Fruit fly (Drosophila melanogaster) whole organism, pupa: ENCODE results near the gene CG5334.
A peak's percentile ranks its signal among the peaks of the same experiment; 100 is the strongest.

Experiments
- CG10348 ChIP-seq: fragments of 200-800 bp; sonication (Bioruptor generic); IDR thresholded peaks from 2 replicates; pipeline ENCODE4 v1.3.6; 2022; ENCODE audit warnings: missing biosample characterization, missing genetic modification characterization
- CG12605 ChIP-seq: fragments of 200-800 bp; sonication (Bioruptor generic); IDR thresholded peaks from 2 replicates; pipeline ENCODE4 v1.3.6; 2022; ENCODE audit warnings: missing biosample characterization, missing genetic modification characterization
- CG13204 ChIP-seq: fragments of 200-800 bp; sonication (Bioruptor generic); optimal IDR thresholded peaks from 2 replicates; lab custom pipeline; 2018; ENCODE audit warnings: missing biosample characterization, mild to moderate bottlenecking, missing genetic modification characterization, moderate library complexity
- CG14655 ChIP-seq: fragments of 200-800 bp; sonication (Bioruptor generic); optimal IDR thresholded peaks from 3 replicates; lab custom pipeline; 2017; ENCODE audit warnings: mild to moderate bottlenecking, missing biosample characterization, missing genetic modification reagents, missing genetic modification characterization
- CG15710 ChIP-seq: fragments of 200-800 bp; sonication (Bioruptor generic); optimal IDR thresholded peaks from 2 replicates; lab custom pipeline; 2018; ENCODE audit warnings: missing biosample characterization, mild to moderate bottlenecking, missing genetic modification characterization, moderate library complexity
- CG17806 ChIP-seq: fragments of 200-800 bp; sonication (Bioruptor generic); optimal IDR thresholded peaks from 2 replicates; lab custom pipeline; 2018; ENCODE audit warnings: missing biosample characterization, mild to moderate bottlenecking, missing genetic modification characterization, moderate library complexity
- CG32121 ChIP-seq: fragments of 200-800 bp; sonication (Bioruptor generic); IDR thresholded peaks from 2 replicates; pipeline ENCODE4 v1.3.6; 2022; ENCODE audit warnings: missing biosample characterization, missing genetic modification characterization
- CG34367 ChIP-seq: fragments of 200-800 bp; sonication (Bioruptor generic); optimal IDR thresholded peaks from 2 replicates; lab custom pipeline; 2018; ENCODE audit warnings: missing biosample characterization, mild to moderate bottlenecking, missing genetic modification characterization
- CG4496 ChIP-seq: fragments of 200-800 bp; sonication (Bioruptor generic); IDR thresholded peaks from 3 replicates; pipeline ENCODE4 v1.3.6; 2022; ENCODE audit warnings: missing biosample characterization, missing genetic modification characterization
- CG8159 ChIP-seq: fragments of 200-800 bp; sonication (Bioruptor generic); optimal IDR thresholded peaks from 3 replicates; lab custom pipeline; 2018; ENCODE audit warnings: missing biosample characterization, mild to moderate bottlenecking, missing genetic modification characterization, moderate library complexity
- CG8301 ChIP-seq: fragments of 200-800 bp; sonication (Bioruptor generic); optimal IDR thresholded peaks from 2 replicates; lab custom pipeline; 2018; ENCODE audit warnings: missing biosample characterization, mild to moderate bottlenecking, missing genetic modification characterization
- CG9948 ChIP-seq: fragments of 200-800 bp; sonication (Bioruptor generic); optimal IDR thresholded peaks from 2 replicates; lab custom pipeline; 2018; ENCODE audit warnings: missing biosample characterization, mild to moderate bottlenecking, missing genetic modification characterization, moderate library complexity
- D1 ChIP-seq: fragments of 200-800 bp; sonication (Bioruptor generic); optimal IDR thresholded peaks from 2 replicates; lab custom pipeline; 2018; ENCODE audit warnings: missing biosample characterization, mild to moderate bottlenecking, missing genetic modification characterization, moderate library complexity
- EcR ChIP-seq: fragments of 200-800 bp; sonication (Bioruptor generic); optimal IDR thresholded peaks from 3 replicates; lab custom pipeline; 2019; ENCODE audit warnings: missing biosample characterization, missing genetic modification characterization, mild to moderate bottlenecking, moderate library complexity, missing genetic modification reagents
- Ets98B ChIP-seq: fragments of 200-800 bp; sonication (Bioruptor generic); IDR thresholded peaks from 2 replicates; pipeline ENCODE4 v1.3.6; 2022; ENCODE audit warnings: missing biosample characterization, missing genetic modification characterization
- Pif1A ChIP-seq: fragments of 200-800 bp; sonication (Bioruptor generic); optimal IDR thresholded peaks from 3 replicates; lab custom pipeline; 2016; ENCODE audit warnings: missing biosample characterization, missing genetic modification characterization
- Pif1B ChIP-seq: fragments of 200-800 bp; sonication (Bioruptor generic); optimal IDR thresholded peaks from 3 replicates; lab custom pipeline; 2016; ENCODE audit warnings: missing biosample characterization, missing genetic modification characterization
- Snoo ChIP-seq: fragments of 200-800 bp; sonication (Bioruptor generic); optimal IDR thresholded peaks from 3 replicates; lab custom pipeline; 2017; ENCODE audit warnings: missing biosample characterization, mild to moderate bottlenecking, missing genetic modification characterization, inconsistent platforms
- fd96Ca ChIP-seq: fragments of 200-800 bp; sonication (Bioruptor generic); IDR thresholded peaks from 3 replicates; pipeline ENCODE4 v1.3.6; 2022; ENCODE audit warnings: missing biosample characterization, missing genetic modification characterization
- gl ChIP-seq: fragments of 200-800 bp; sonication (Bioruptor generic); optimal IDR thresholded peaks from 2 replicates; lab custom pipeline; 2018; ENCODE audit warnings: missing biosample characterization, mild to moderate bottlenecking, missing genetic modification characterization
- rn ChIP-seq: fragments of 200-800 bp; sonication (Bioruptor generic); IDR thresholded peaks from 2 replicates; pipeline ENCODE4 v1.3.6; 2022; ENCODE audit warnings: missing biosample characterization, missing genetic modification characterization

Gene CG5334

dm6 chrX:14750448-14750847 is 24.7 kb upstream of the CG5334 start:
- TF ChIP-seq CG12605 (GFP tag; lab: Robert Waterston, UW) (no peak), Snoo (tag; lab: Kevin White, UChicago) (peak; percentile 48), CG15710 (tag; lab: Kevin White, UChicago) (peak; percentile 47), Ets98B (GFP tag; lab: Robert Waterston, UW) (no peak), CG13204 (peak; percentile 3), CG8159 (tag; lab: Kevin White, UChicago) (peak; percentile 46), CG9948 (tag; lab: Kevin White, UChicago) (peak; percentile 7), rn (no peak), CG32121 (no peak), EcR (no peak), Pif1B (GFP tag; lab: Kevin White, UChicago) (peak; percentile 4), CG17806 (tag; lab: Kevin White, UChicago) (peak; percentile 47), CG10348 (no peak), CG8301 (tag; lab: Kevin White, UChicago) (no peak), Pif1A (GFP tag; lab: Kevin White, UChicago) (peak; percentile 24)
- TF ChIP-seq, all 21 proteins: peak for 8

dm6 chrX:14751162-14751561 is 23.9 kb upstream of the CG5334 start:
- TF ChIP-seq CG12605 (GFP tag; lab: Robert Waterston, UW): no peak
- TF ChIP-seq CG4496 (GFP tag; lab: Robert Waterston, UW): no peak
- TF ChIP-seq rn: no peak
- TF ChIP-seq CG8159 (tag; lab: Kevin White, UChicago): no peak
- no peak for TF ChIP-seq Pif1B (GFP tag; lab: Kevin White, UChicago)
- TF ChIP-seq CG17806 (tag; lab: Kevin White, UChicago): no peak

- TF ChIP-seq CG9948 (tag; lab: Kevin White, UChicago) (no peak), rn (no peak), CG15710 (tag; lab: Kevin White, UChicago) (no peak), CG32121 (no peak), CG34367 (no peak), gl (tag; lab: Kevin White, UChicago) (no peak), Pif1B (GFP tag; lab: Kevin White, UChicago) (no peak), CG14655 (GFP tag; lab: Kevin White, UChicago) (no peak), CG4496 (GFP tag; lab: Robert Waterston, UW) (no peak), CG12605 (GFP tag; lab: Robert Waterston, UW) (no peak), Snoo (tag; lab: Kevin White, UChicago) (no peak), CG17806 (tag; lab: Kevin White, UChicago) (no peak), fd96Ca (GFP tag; lab: Robert Waterston, UW) (no peak), D1 (tag; lab: Kevin White, UChicago) (no peak), CG13204 (no peak), CG8159 (tag; lab: Kevin White, UChicago) (no peak), Ets98B (GFP tag; lab: Robert Waterston, UW) (no peak), Pif1A (GFP tag; lab: Kevin White, UChicago) (no peak)
- TF ChIP-seq, all 21 proteins: peak for 0
Measured at dm6 chrX:14765024-14765423, 10.1 kb upstream of the CG5334 start.

dm6 chrX:14765737-14766253 is 9.3 kb upstream of the CG5334 start, which contains the start of gene CG15890:
Gene CG15890, minus strand, starts transcription at chrX:14765787.
- TF ChIP-seq D1 (tag; lab: Kevin White, UChicago): no peak

DNA sequence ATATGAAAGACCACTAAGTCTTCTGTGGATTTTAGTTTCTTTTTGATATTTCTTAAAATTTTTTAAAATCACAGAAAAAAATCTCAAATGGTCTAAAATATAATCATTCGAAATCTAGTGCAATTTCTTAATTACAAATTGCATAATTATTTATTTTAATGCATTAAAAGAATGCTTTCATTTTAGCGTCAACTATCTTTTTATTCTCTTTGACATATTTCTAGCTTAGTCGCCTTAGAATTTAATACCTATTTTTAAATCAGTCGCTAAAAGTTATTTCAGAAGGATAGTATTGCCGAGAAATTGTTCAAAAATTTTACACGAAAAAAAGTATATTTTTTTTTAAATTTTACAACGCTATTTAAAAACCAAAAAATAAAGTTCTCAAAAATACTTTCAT is 1.4 kb downstream of the CG5334 start, which contains the start of gene CG5347:
Gene CG5347 (plus strand): TSS at position 301 of the 400 bp plus-strand sequence.
- no peak for TF ChIP-seq CG8301 (tag; lab: Kevin White, UChicago)
- no peak for TF ChIP-seq CG14655 (GFP tag; lab: Kevin White, UChicago)
- no peak for TF ChIP-seq CG8159 (tag; lab: Kevin White, UChicago)
- TF ChIP-seq CG4496 (GFP tag; lab: Robert Waterston, UW): no peak
- no peak for TF ChIP-seq CG32121
- no peak for TF ChIP-seq CG12605 (GFP tag; lab: Robert Waterston, UW)
- no peak for TF ChIP-seq CG9948 (tag; lab: Kevin White, UChicago)
- TF ChIP-seq D1 (tag; lab: Kevin White, UChicago): no peak
- TF ChIP-seq CG17806 (tag; lab: Kevin White, UChicago): no peak
- TF ChIP-seq rn: no peak
- TF ChIP-seq Ets98B (GFP tag; lab: Robert Waterston, UW): no peak

- TF ChIP-seq fd96Ca (GFP tag; lab: Robert Waterston, UW): no peak
- no peak for TF ChIP-seq Pif1A (GFP tag; lab: Kevin White, UChicago)
- TF ChIP-seq CG8301 (tag; lab: Kevin White, UChicago): no peak
- TF ChIP-seq CG13204: no peak
Measured at dm6 chrX:14784002-14784568, 9.0 kb downstream of the CG5334 start, which contains the start of gene Ag5r2. Gene Ag5r2, minus strand, starts transcription at chrX:14784052.

- TF ChIP-seq CG8301 (tag; lab: Kevin White, UChicago) (no peak), rn (no peak), CG8159 (tag; lab: Kevin White, UChicago) (no peak), CG10348 (no peak), CG32121 (no peak), Pif1A (GFP tag; lab: Kevin White, UChicago) (no peak), fd96Ca (GFP tag; lab: Robert Waterston, UW) (no peak), gl (tag; lab: Kevin White, UChicago) (no peak), CG14655 (GFP tag; lab: Kevin White, UChicago) (no peak), CG13204 (no peak), Snoo (tag; lab: Kevin White, UChicago) (no peak), CG17806 (tag; lab: Kevin White, UChicago) (no peak), Ets98B (GFP tag; lab: Robert Waterston, UW) (no peak), EcR (no peak), CG15710 (tag; lab: Kevin White, UChicago) (no peak), CG12605 (GFP tag; lab: Robert Waterston, UW) (no peak), Pif1B (GFP tag; lab: Kevin White, UChicago) (no peak), CG9948 (tag; lab: Kevin White, UChicago) (no peak), CG4496 (GFP tag; lab: Robert Waterston, UW) (no peak), D1 (tag; lab: Kevin White, UChicago) (no peak)
Measured at dm6 chrX:14786451-14786850, 11.3 kb downstream of the CG5334 start, which contains the start of gene Ag5r. Gene Ag5r, minus strand, starts transcription at chrX:14786551.
